Worm (Caenorhabditis elegans) whole organism, L2 larva: ENCODE data around the gene kcmf-1.
A peak's percentile ranks its signal among the peaks of the same experiment; 100 is the strongest.

ENCODE experiments used
- C34F6.9 ChIP-seq: fragments of 150-350 bp; optimal IDR thresholded peaks from 2 replicates; lab custom pipeline; 2014; ENCODE audit warnings: missing biosample characterization, missing genetic modification characterization
- R02D3.7 ChIP-seq: fragments of 150-350 bp; optimal IDR thresholded peaks from 2 replicates; lab custom pipeline; 2014; ENCODE audit warnings: missing biosample characterization, missing genetic modification characterization
- Y55F3AM.14 ChIP-seq: fragments of 200-800 bp; sonication (Bioruptor generic); optimal IDR thresholded peaks from 2 replicates; lab custom pipeline; 2018; ENCODE audit warnings: mild to moderate bottlenecking, missing genetic modification characterization, missing compliant biosample characterization
- ZK546.5 ChIP-seq: sonication (generic microtip); optimal IDR thresholded peaks from 2 replicates; lab custom pipeline; 2017; ENCODE audit warnings: missing biosample characterization, missing genetic modification characterization
- alr-1 ChIP-seq: fragments of 150-350 bp; optimal IDR thresholded peaks from 2 replicates; lab custom pipeline; 2014; ENCODE audit warnings: missing biosample characterization, missing genetic modification characterization
- aly-2 ChIP-seq: fragments of 150-350 bp; optimal IDR thresholded peaks from 2 replicates; lab custom pipeline; 2014; ENCODE audit warnings: missing biosample characterization, missing genetic modification characterization
- ceh-16 ChIP-seq: fragments of 150-350 bp; optimal IDR thresholded peaks from 2 replicates; lab custom pipeline; 2014; ENCODE audit warnings: missing biosample characterization, missing genetic modification characterization
- ceh-82 ChIP-seq: fragments of 150-350 bp; optimal IDR thresholded peaks from 2 replicates; lab custom pipeline; 2014; ENCODE audit warnings: missing biosample characterization, missing genetic modification characterization
- crh-2 ChIP-seq: sonication (generic microtip); optimal IDR thresholded peaks from 2 replicates; lab custom pipeline; 2017; ENCODE audit warnings: missing biosample characterization, missing genetic modification characterization
- dmd-4 ChIP-seq: sonication (generic microtip); optimal IDR thresholded peaks from 2 replicates; lab custom pipeline; 2017; ENCODE audit warnings: missing biosample characterization, missing genetic modification characterization
- egl-27 ChIP-seq: sonication (generic microtip); optimal IDR thresholded peaks from 3 replicates; lab custom pipeline; 2017; ENCODE audit warnings: missing biosample characterization, missing genetic modification reagents, missing genetic modification characterization
- elt-1 ChIP-seq: fragments of 150-350 bp; optimal IDR thresholded peaks from 2 replicates; lab custom pipeline; 2014; ENCODE audit warnings: missing biosample characterization, missing genetic modification characterization
- elt-3 ChIP-seq: sonication (generic microtip); optimal IDR thresholded peaks from 2 replicates; lab custom pipeline; 2017; ENCODE audit warnings: missing biosample characterization, missing genetic modification characterization
- fos-1 ChIP-seq: fragments of 150-350 bp; optimal IDR thresholded peaks from 2 replicates; lab custom pipeline; 2014; ENCODE audit warnings: missing biosample characterization, missing genetic modification characterization
- gmeb-1 ChIP-seq: fragments of 150-350 bp; optimal IDR thresholded peaks from 2 replicates; lab custom pipeline; 2014; ENCODE audit warnings: missing biosample characterization, missing genetic modification characterization
- lin-11 ChIP-seq: fragments of 150-350 bp; sonication (generic microtip); optimal IDR thresholded peaks from 2 replicates; lab custom pipeline; 2014; ENCODE audit warnings: missing biosample characterization, missing genetic modification characterization, inconsistent platforms, mixed read lengths
- lin-13 ChIP-seq: fragments of 150-350 bp; optimal IDR thresholded peaks from 2 replicates; lab custom pipeline; 2014; ENCODE audit warnings: missing biosample characterization, missing genetic modification reagents, missing genetic modification characterization
- lsy-2 ChIP-seq, 2 experiments: fragments of 150-350 bp in 1 of 2; sonication (generic microtip) in 1 of 2; optimal IDR thresholded peaks; 2 replicates each; lab custom pipeline; 2014 to 2017; ENCODE audit warnings: missing biosample characterization in 2 of 2, missing genetic modification characterization in 2 of 2
- mab-5 ChIP-seq: fragments of 150-350 bp; optimal IDR thresholded peaks from 2 replicates; lab custom pipeline; 2014; ENCODE audit warnings: missing biosample characterization, missing genetic modification characterization
- mdl-1 ChIP-seq, 2 experiments: fragments of 150-350 bp in 1 of 2; sonication (generic microtip) in 1 of 2; optimal IDR thresholded peaks; 2 replicates each; lab custom pipeline; 2017; ENCODE audit warnings: missing biosample characterization in 2 of 2, missing genetic modification characterization in 2 of 2
- nhr-10 ChIP-seq: sonication (generic microtip); optimal IDR thresholded peaks from 2 replicates; lab custom pipeline; 2017; ENCODE audit warnings: missing biosample characterization, missing genetic modification characterization
- nhr-11 ChIP-seq: fragments of 150-350 bp; optimal IDR thresholded peaks from 2 replicates; lab custom pipeline; 2014; ENCODE audit warnings: missing biosample characterization, missing genetic modification characterization
- nhr-12 ChIP-seq: fragments of 150-350 bp; optimal IDR thresholded peaks from 2 replicates; lab custom pipeline; 2014; ENCODE audit warnings: missing biosample characterization, missing genetic modification characterization
- nhr-129 ChIP-seq: fragments of 150-350 bp; optimal IDR thresholded peaks from 2 replicates; lab custom pipeline; 2014; ENCODE audit warnings: missing biosample characterization, missing genetic modification characterization
- nhr-21 ChIP-seq: fragments of 150-350 bp; optimal IDR thresholded peaks from 2 replicates; lab custom pipeline; 2014; ENCODE audit warnings: missing biosample characterization, missing genetic modification characterization
- nhr-23 ChIP-seq: fragments of 150-350 bp; optimal IDR thresholded peaks from 2 replicates; lab custom pipeline; 2014; ENCODE audit warnings: missing biosample characterization, missing genetic modification reagents, missing genetic modification characterization
- nhr-25 ChIP-seq: fragments of 150-350 bp; sonication (generic microtip); optimal IDR thresholded peaks from 3 replicates; lab custom pipeline; 2014; ENCODE audit warnings: missing biosample characterization, missing genetic modification characterization
- nhr-6 ChIP-seq: fragments of 150-350 bp; optimal IDR thresholded peaks from 2 replicates; lab custom pipeline; 2014; ENCODE audit warnings: missing biosample characterization, missing genetic modification characterization
- peb-1 ChIP-seq: fragments of 150-350 bp; optimal IDR thresholded peaks from 2 replicates; lab custom pipeline; 2014; ENCODE audit warnings: missing biosample characterization, missing genetic modification characterization
- sem-4 ChIP-seq: fragments of 150-350 bp; optimal IDR thresholded peaks from 2 replicates; lab custom pipeline; 2014; ENCODE audit warnings: missing biosample characterization, missing genetic modification reagents, missing genetic modification characterization
- skn-1 ChIP-seq: sonication (generic microtip); optimal IDR thresholded peaks from 2 replicates; lab custom pipeline; 2017; ENCODE audit warnings: missing biosample characterization, missing genetic modification characterization
- sma-3 ChIP-seq: sonication (generic microtip); optimal IDR thresholded peaks from 2 replicates; lab custom pipeline; 2016; ENCODE audit warnings: missing genetic modification reagents, missing genetic modification characterization, missing compliant biosample characterization
- sma-9 ChIP-seq, 2 experiments: fragments of 150-350 bp in 1 of 2; sonication (generic microtip) in 1 of 2; optimal IDR thresholded peaks; 2 replicates each; lab custom pipeline; 2014 to 2016; ENCODE audit warnings: missing genetic modification characterization in 2 of 2, mild to moderate bottlenecking in 1 of 2, missing biosample characterization in 1 of 2, missing compliant biosample characterization in 1 of 2, missing genetic modification reagents in 1 of 2, moderate library complexity in 1 of 2
- unc-39 ChIP-seq: fragments of 150-350 bp; optimal IDR thresholded peaks from 2 replicates; lab custom pipeline; 2014; ENCODE audit warnings: missing biosample characterization, missing genetic modification characterization
- unc-55 ChIP-seq: fragments of 150-350 bp; sonication (generic microtip); optimal IDR thresholded peaks from 3 replicates; lab custom pipeline; 2014; ENCODE audit warnings: missing biosample characterization, missing genetic modification reagents, missing genetic modification characterization
- unc-62 ChIP-seq: fragments of 150-350 bp; optimal IDR thresholded peaks from 2 replicates; lab custom pipeline; 2014; ENCODE audit warnings: missing biosample characterization, missing genetic modification reagents, missing genetic modification characterization
- zag-1 ChIP-seq: fragments of 150-350 bp; optimal IDR thresholded peaks from 2 replicates; lab custom pipeline; 2014; ENCODE audit warnings: missing biosample characterization, missing genetic modification characterization
- ztf-11 ChIP-seq: sonication (generic microtip); optimal IDR thresholded peaks from 2 replicates; lab custom pipeline; 2017; ENCODE audit warnings: missing biosample characterization, missing genetic modification characterization
- ztf-4 ChIP-seq: fragments of 150-350 bp; optimal IDR thresholded peaks from 2 replicates; lab custom pipeline; 2014; ENCODE audit warnings: missing biosample characterization, missing genetic modification characterization

kcmf-1 gene

ce11 chrIII:7815056-7815366 lies 14.2 kb upstream of the kcmf-1 start:
- TF ChIP-seq skn-1 (tag; lab: Kevin White, UChicago) (no peak), lsy-2 (tag; optimal IDR thresholded peaks at IDR 0.05; lab: Kevin White, UChicago) (no peak), crh-2 (tag; lab: Kevin White, UChicago) (no peak), Y55F3AM.14 (GFP tag; lab: Kevin White, UChicago) (no peak), mdl-1 (tag; optimal IDR thresholded peaks at IDR 0.05; lab: Kevin White, UChicago) (no peak), nhr-25 (tag; lab: Kevin White, UChicago) (no peak), alr-1 (no peak), nhr-6 (no peak), sem-4 (tag; lab: Kevin White, UChicago) (no peak)
- TF ChIP-seq, all 48 proteins: peak for 0

- TF ChIP-seq egl-27 (tag; lab: Kevin White, UChicago) (no peak), lin-11 (no peak), sem-4 (tag; lab: Kevin White, UChicago) (peak; percentile 100), mdl-1 (tag; optimal IDR thresholded peaks at IDR 0.05; lab: Kevin White, UChicago) (no peak), lin-13 (GFP tag; lab: Kevin White, UChicago) (no peak), nhr-21 (tag; lab: Kevin White, UChicago) (no peak), sma-3 (GFP tag; lab: Kevin White, UChicago) (no peak), Y55F3AM.14 (GFP tag; lab: Kevin White, UChicago) (no peak)
Observed at ce11 chrIII:7815571-7816348, 13.5 kb upstream of the kcmf-1 start.

ce11 chrIII:7816463-7816862 lies 12.7 kb upstream of the kcmf-1 start:
- TF ChIP-seq lin-11 = no peak
- no peak for TF ChIP-seq ceh-16 (tag; lab: Kevin White, UChicago)
- no peak for TF ChIP-seq peb-1 (tag; lab: Kevin White, UChicago)
- no peak for TF ChIP-seq elt-3 (tag; lab: Kevin White, UChicago)
- no peak for TF ChIP-seq C34F6.9 (tag; lab: Kevin White, UChicago)
- TF ChIP-seq dmd-4 (tag; lab: Kevin White, UChicago) = no peak
- peak; percentile 100 for TF ChIP-seq sem-4 (tag; lab: Kevin White, UChicago)
- TF ChIP-seq fos-1 (tag; lab: Kevin White, UChicago) = no peak
- TF ChIP-seq ztf-11 (tag; lab: Kevin White, UChicago) = no peak

DNA sequence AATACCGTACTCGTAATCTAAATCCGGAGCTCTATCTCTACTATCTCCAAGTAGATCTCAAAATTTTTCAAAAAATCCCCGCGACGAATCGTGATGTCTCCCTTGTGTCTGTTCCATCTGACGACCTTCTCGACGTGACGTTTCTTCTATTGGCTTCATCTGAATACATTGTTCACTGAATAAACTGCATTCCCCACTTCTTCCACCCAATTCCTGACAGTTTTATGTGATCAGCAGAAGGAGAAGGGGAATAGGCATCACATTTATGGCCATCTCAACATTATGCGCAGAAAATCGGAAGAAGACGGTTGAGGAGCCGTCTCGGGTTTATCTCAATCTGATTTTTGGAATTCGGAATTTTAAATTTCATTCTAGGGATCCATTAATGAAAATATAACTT lies 10.2 kb upstream of the kcmf-1 start:
- no peak for TF ChIP-seq nhr-10
- TF ChIP-seq nhr-129 = no peak
- no peak for TF ChIP-seq nhr-6

DNA sequence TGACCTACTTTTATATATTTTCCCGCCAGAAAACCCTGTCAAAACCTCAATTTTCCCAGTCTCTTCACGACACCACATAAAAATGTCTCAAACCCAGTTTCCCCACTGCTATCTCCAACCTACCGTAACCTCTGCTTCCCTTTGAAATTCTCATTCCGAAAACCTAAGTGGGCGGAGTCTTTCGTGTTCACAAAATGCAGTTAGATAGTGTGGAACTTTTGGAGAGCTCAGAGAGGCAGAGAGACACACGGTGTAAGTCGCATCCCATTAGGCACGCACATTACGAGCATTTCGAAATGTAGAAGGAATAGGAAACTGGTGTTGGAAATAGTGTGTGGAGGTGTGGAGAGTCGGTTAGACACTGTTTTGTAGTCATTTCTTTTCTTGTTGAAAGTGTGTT lies 9.3 kb upstream of the kcmf-1 start:
- peak in 1 of 2 experiments; percentile 57 for TF ChIP-seq lsy-2 (tag; optimal IDR thresholded peaks at IDR 0.05; lab: Kevin White, UChicago)
- no peak for TF ChIP-seq sem-4 (tag; lab: Kevin White, UChicago)
- no peak for TF ChIP-seq R02D3.7 (tag; lab: Kevin White, UChicago)
- no peak for TF ChIP-seq nhr-12 (tag; lab: Kevin White, UChicago)
- no peak for TF ChIP-seq egl-27 (tag; lab: Kevin White, UChicago)
- peak; percentile 41 for TF ChIP-seq nhr-129
- TF ChIP-seq unc-55 (GFP tag; lab: Kevin White, UChicago) = peak; percentile 43
- TF ChIP-seq gmeb-1 = no peak
- no peak for TF ChIP-seq unc-39 (tag; lab: Kevin White, UChicago)
- no peak for TF ChIP-seq ceh-82 (tag; lab: Kevin White, UChicago)

ce11 chrIII:7823285-7823684 lies 5.9 kb upstream of the kcmf-1 start:
- TF ChIP-seq lsy-2 (tag; optimal IDR thresholded peaks at IDR 0.05; lab: Kevin White, UChicago) (peak in 1 of 2 experiments; percentile 5), peb-1 (tag; lab: Kevin White, UChicago) (no peak)

ce11 chrIII:7824041-7824440 lies 5.2 kb upstream of the kcmf-1 start:
- no peak for TF ChIP-seq peb-1 (tag; lab: Kevin White, UChicago)
- TF ChIP-seq elt-1 = no peak
- TF ChIP-seq nhr-23 (tag; lab: Kevin White, UChicago) = no peak
- TF ChIP-seq ztf-4 (tag; lab: Kevin White, UChicago) = no peak
- TF ChIP-seq C34F6.9 (tag; lab: Kevin White, UChicago) = no peak
- no peak for TF ChIP-seq aly-2 (tag; lab: Kevin White, UChicago)
- TF ChIP-seq ZK546.5 (tag; lab: Kevin White, UChicago) = no peak
- no peak for TF ChIP-seq unc-39 (tag; lab: Kevin White, UChicago)
- no peak for TF ChIP-seq fos-1 (tag; lab: Kevin White, UChicago)
- TF ChIP-seq zag-1 (tag; lab: Kevin White, UChicago) = no peak
- no peak for TF ChIP-seq mab-5 (tag; lab: Kevin White, UChicago)
- TF ChIP-seq nhr-11 (tag; lab: Kevin White, UChicago) = no peak
- no peak for TF ChIP-seq nhr-25 (tag; lab: Kevin White, UChicago)
- no peak for TF ChIP-seq sma-9 (GFP tag; optimal IDR thresholded peaks at IDR 0.05; lab: Kevin White, UChicago)
- no peak for TF ChIP-seq sma-9 (tag; optimal IDR thresholded peaks at IDR 0.05; lab: Kevin White, UChicago)
- TF ChIP-seq unc-62 (GFP tag; lab: Kevin White, UChicago) = no peak
- TF ChIP-seq lsy-2 (tag; optimal IDR thresholded peaks at IDR 0.05; lab: Kevin White, UChicago) = no peak
- TF ChIP-seq ceh-16 (tag; lab: Kevin White, UChicago) = no peak
- no peak for TF ChIP-seq egl-27 (tag; lab: Kevin White, UChicago)
